Worm (Caenorhabditis elegans) whole organism, late embryonic: ENCODE results near the gene T05A7.3.

Source experiments
- ceh-14 ChIP-seq: sonication (generic microtip); optimal IDR thresholded peaks from 2 replicates; lab custom pipeline; 2016; ENCODE audit warnings: missing genotype, missing genetic modification characterization, missing compliant biosample characterization
- ceh-19 ChIP-seq: fragments of 200-800 bp; sonication (Bioruptor generic); optimal IDR thresholded peaks from 2 replicates; lab custom pipeline; 2018; ENCODE audit warnings: mild to moderate bottlenecking, missing genetic modification characterization, missing compliant biosample characterization
- ceh-2 ChIP-seq: sonication (generic microtip); optimal IDR thresholded peaks from 2 replicates; lab custom pipeline; 2016; ENCODE audit warnings: missing genotype, missing genetic modification characterization, missing compliant biosample characterization
- ceh-31 ChIP-seq: sonication (generic microtip); optimal IDR thresholded peaks from 2 replicates; lab custom pipeline; 2016; ENCODE audit warnings: missing genetic modification characterization, missing compliant biosample characterization
- elt-4 ChIP-seq: sonication (generic microtip); optimal IDR thresholded peaks from 2 replicates; lab custom pipeline; 2016; ENCODE audit warnings: missing genetic modification characterization, missing compliant biosample characterization
- hlh-15 ChIP-seq: sonication (generic microtip); optimal IDR thresholded peaks from 2 replicates; lab custom pipeline; 2016; ENCODE audit warnings: missing genetic modification characterization, missing compliant biosample characterization
- hlh-30 ChIP-seq: sonication (generic microtip); optimal IDR thresholded peaks from 2 replicates; lab custom pipeline; 2017; ENCODE audit warnings: antibody characterized with exemption, missing genetic modification characterization, missing compliant biosample characterization; ENCODE audit not compliant: insufficient read depth
- hlh-6 ChIP-seq: sonication (generic microtip); optimal IDR thresholded peaks from 2 replicates; lab custom pipeline; 2016; ENCODE audit warnings: missing genotype, missing genetic modification characterization, missing compliant biosample characterization
- mec-3 ChIP-seq: sonication (generic microtip); optimal IDR thresholded peaks from 2 replicates; lab custom pipeline; 2016; ENCODE audit warnings: borderline replicate concordance, missing genetic modification characterization, missing compliant biosample characterization
- nfya-1 ChIP-seq: sonication (generic microtip); optimal IDR thresholded peaks from 2 replicates; lab custom pipeline; 2017; ENCODE audit warnings: missing genetic modification characterization, mild to moderate bottlenecking, missing compliant biosample characterization, antibody characterized with exemption, moderate library complexity
- npax-4 ChIP-seq: sonication (generic microtip); optimal IDR thresholded peaks from 2 replicates; lab custom pipeline; 2016; ENCODE audit warnings: missing genetic modification characterization, missing compliant biosample characterization
- pag-3 ChIP-seq: sonication (generic microtip); optimal IDR thresholded peaks from 2 replicates; lab custom pipeline; 2016; ENCODE audit warnings: missing compliant biosample characterization, missing genetic modification characterization, borderline replicate concordance
- pax-1 ChIP-seq: fragments of 150-350 bp; optimal IDR thresholded peaks from 2 replicates; lab custom pipeline; 2014; ENCODE audit warnings: missing biosample characterization, missing genetic modification characterization
- ref-2 ChIP-seq: sonication (generic microtip); optimal IDR thresholded peaks from 2 replicates; lab custom pipeline; 2016; ENCODE audit warnings: missing genetic modification characterization, missing compliant biosample characterization
- sdc-2 ChIP-seq: sonication (generic microtip); optimal IDR thresholded peaks from 2 replicates; lab custom pipeline; 2016; ENCODE audit warnings: missing genotype, missing genetic modification characterization, missing compliant biosample characterization
- sox-4 ChIP-seq: sonication (generic microtip); optimal IDR thresholded peaks from 2 replicates; lab custom pipeline; 2017; ENCODE audit warnings: mild to moderate bottlenecking, missing genetic modification characterization, inconsistent platforms, missing compliant biosample characterization
- unc-3 ChIP-seq, 2 experiments: fragments of 200-800 bp in 1 of 2; sonication (Bioruptor generic) in 1 of 2; sonication (generic microtip) in 1 of 2; conservative IDR thresholded peaks in 1 of 2; optimal IDR thresholded peaks in 1 of 2; 2 replicates each; pipeline versions ENCODE4 v1.3.6 to Lab custom; 2016 to 2022; ENCODE audit warnings: missing compliant biosample characterization in 2 of 2, missing genetic modification characterization in 2 of 2, missing genetic modification reagents in 1 of 2

Gene T05A7.3

ce11 chrII:4706359-4706871 lies 30.8 kb downstream of the T05A7.3 start, which contains the start of the genes F10G7.9 and tsn-1:
F10G7.9 (minus strand) TSS chrII:4706485.
tsn-1 (plus strand) TSS chrII:4706821.
- TF ChIP-seq ceh-14 (tag; lab: Kevin White, UChicago) = no peak
- TF ChIP-seq pax-1 (tag; lab: Kevin White, UChicago) = no peak
- TF ChIP-seq hlh-6 = no peak
- no peak for TF ChIP-seq hlh-15 (tag; lab: Kevin White, UChicago)
- no peak for TF ChIP-seq ceh-31 (tag; lab: Kevin White, UChicago)
- no peak for TF ChIP-seq unc-3 (GFP tag; conservative IDR thresholded peaks at IDR 0.05; lab: Robert Waterston, UW)
- no peak for TF ChIP-seq unc-3 (tag; optimal IDR thresholded peaks at IDR 0.05; lab: Kevin White, UChicago)
- TF ChIP-seq hlh-30 (tag; lab: Kevin White, UChicago) = peak; percentile 41
- TF ChIP-seq nfya-1 (tag; lab: Kevin White, UChicago) = peak; percentile 56
- TF ChIP-seq ceh-2 (tag; lab: Kevin White, UChicago) = no peak
- TF ChIP-seq sdc-2 (tag; lab: Kevin White, UChicago) = no peak
- TF ChIP-seq ref-2 (tag; lab: Kevin White, UChicago) = no peak

ce11 chrII:4710120-4710519 lies 34.5 kb downstream of the T05A7.3 start, which contains the start of gene tag-151:
tag-151 (plus strand) TSS chrII:4710277.
- TF ChIP-seq elt-4 (tag; lab: Kevin White, UChicago) = no peak

- TF ChIP-seq ref-2 (tag; lab: Kevin White, UChicago) (no peak), pag-3 (tag; lab: Kevin White, UChicago) (no peak), ceh-19 (no peak), sox-4 (tag; lab: Kevin White, UChicago) (no peak), npax-4 (tag; lab: Kevin White, UChicago) (no peak)
- TF ChIP-seq, all 69 proteins: peak for 0
Observed at ce11 chrII:4710813-4711212, 35.2 kb downstream of the T05A7.3 start.

ce11 chrII:4715676-4716075 lies 40.1 kb downstream of the T05A7.3 start, which contains the start of gene F41C3.8:
F41C3.8 (plus strand) TSS chrII:4716046.
- TF ChIP-seq npax-4 (tag; lab: Kevin White, UChicago) (no peak), sox-4 (tag; lab: Kevin White, UChicago) (no peak), mec-3 (tag; lab: Kevin White, UChicago) (no peak)
